Worm (Caenorhabditis elegans) whole organism, young adult: ENCODE measurements around the gene T08E11.1.

Experiments
- D2030.7 ChIP-seq: fragments of 200-800 bp; sonication (Bioruptor generic); IDR thresholded peaks from 2 replicates; pipeline ENCODE4 v1.3.6; 2022; ENCODE audit warnings: missing genetic modification reagents, missing genetic modification characterization, missing compliant biosample characterization
- F57A8.1 ChIP-seq: fragments of 200-800 bp; sonication (Bioruptor generic); optimal IDR thresholded peaks from 2 replicates; lab custom pipeline; 2018; ENCODE audit warnings: mild to moderate bottlenecking, missing genetic modification characterization, moderate library complexity, missing compliant biosample characterization
- hmg-1.2 ChIP-seq: fragments of 200-800 bp; sonication (Bioruptor generic); IDR thresholded peaks from 2 replicates; pipeline ENCODE4 v1.3.6; 2022; ENCODE audit warnings: missing genetic modification reagents, missing genetic modification characterization, missing compliant biosample characterization
- let-526 ChIP-seq: fragments of 200-800 bp; sonication (Bioruptor generic); IDR thresholded peaks from 2 replicates; pipeline ENCODE4 v1.3.6; 2022; ENCODE audit warnings: missing genetic modification reagents, missing genetic modification characterization, missing compliant biosample characterization
- lin-35 ChIP-seq, 3 experiments: fragments of 150-350 bp in 2 of 3; sonication (generic microtip) in 1 of 3; optimal IDR thresholded peaks; 2 replicates each; lab custom pipeline; 2014 to 2018; ENCODE audit warnings: missing biosample characterization in 3 of 3, missing genetic modification characterization in 3 of 3, missing genetic modification reagents in 3 of 3
- nhr-120 ChIP-seq: fragments of 200-800 bp; sonication (Bioruptor generic); IDR thresholded peaks from 2 replicates; pipeline ENCODE4 v1.3.6; 2022; ENCODE audit warnings: missing genetic modification characterization, missing compliant biosample characterization
- nhr-90 ChIP-seq: sonication (generic microtip); optimal IDR thresholded peaks from 2 replicates; lab custom pipeline; 2016; ENCODE audit warnings: missing genotype, mild to moderate bottlenecking, missing genetic modification characterization, missing compliant biosample characterization
- unc-62 ChIP-seq: fragments of 150-350 bp; optimal IDR thresholded peaks from 2 replicates; lab custom pipeline; 2014; ENCODE audit warnings: missing biosample characterization, missing genetic modification reagents, missing genetic modification characterization
- ztf-28 ChIP-seq: fragments of 200-800 bp; sonication (Bioruptor generic); IDR thresholded peaks from 2 replicates; pipeline ENCODE4 v1.3.6; 2022; ENCODE audit warnings: missing genetic modification reagents, missing genetic modification characterization, missing compliant biosample characterization

DNA sequence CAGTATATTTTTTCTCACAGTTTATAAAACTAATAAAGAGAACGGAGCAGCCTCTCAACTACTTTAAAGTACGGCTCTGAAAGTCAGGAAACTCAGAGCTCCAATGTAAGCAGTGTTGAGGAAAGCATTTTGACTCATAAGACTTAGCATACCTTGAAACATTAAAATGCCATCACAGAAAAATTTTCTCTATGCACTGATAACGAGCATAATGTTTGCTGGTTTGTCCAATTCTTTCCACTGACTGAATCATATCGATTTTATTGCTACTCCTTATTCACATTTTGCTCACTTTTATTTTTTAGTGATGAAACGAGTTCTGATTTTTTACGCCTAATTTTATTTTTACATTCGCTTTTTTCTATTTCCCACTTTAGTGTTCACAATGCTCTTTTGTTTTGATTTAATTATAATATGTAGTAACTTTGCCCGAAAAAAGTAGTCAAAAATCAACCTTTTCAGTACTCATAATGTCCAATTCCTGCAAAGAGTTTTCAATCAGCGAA lies 4.4 kb upstream of the T08E11.1 start, which contains the start of gene math-39:
- TF ChIP-seq hmg-1.2 (no peak), F57A8.1 (GFP tag; lab: Kevin White, UChicago) (no peak), unc-62 (GFP tag; lab: Kevin White, UChicago) (no peak), D2030.7 (no peak), nhr-120 (GFP tag; lab: Robert Waterston, UW) (no peak), nhr-90 (tag; lab: Kevin White, UChicago) (no peak), let-526 (GFP tag; lab: Robert Waterston, UW) (no peak), lin-35 (GFP tag; optimal IDR thresholded peaks at IDR 0.05; lab: Kevin White, UChicago) (no peak), ztf-28 (GFP tag; lab: Robert Waterston, UW) (no peak)
